Fruit fly (Drosophila melanogaster) whole organism, embryonic: Measurements from ENCODE around the gene Hmbs.

Experiments
- Asciz ChIP-seq: fragments of 200-800 bp; sonication (Bioruptor generic); optimal IDR thresholded peaks from 2 replicates; lab custom pipeline; 2017; ENCODE audit warnings: missing biosample characterization, mild to moderate bottlenecking, missing genetic modification characterization, missing genetic modification reagents
- CG10147 ChIP-seq: fragments of 200-800 bp; sonication (Bioruptor generic); optimal IDR thresholded peaks from 2 replicates; lab custom pipeline; 2019; ENCODE audit warnings: missing biosample characterization, mild to moderate bottlenecking, missing genetic modification characterization, moderate library complexity
- CG11695 ChIP-seq: fragments of 200-800 bp; sonication (Bioruptor generic); IDR thresholded peaks from 3 replicates; pipeline ENCODE4 v1.3.6; 2022; ENCODE audit warnings: missing biosample characterization, missing genetic modification characterization
- CG11723 ChIP-seq: fragments of 200-800 bp; sonication (Bioruptor generic); optimal IDR thresholded peaks from 2 replicates; lab custom pipeline; 2017; ENCODE audit warnings: missing biosample characterization, mild to moderate bottlenecking, missing genetic modification characterization
- CG12299 ChIP-seq: fragments of 200-800 bp; sonication (Bioruptor generic); optimal IDR thresholded peaks from 2 replicates; lab custom pipeline; 2018; ENCODE audit warnings: missing biosample characterization, mild to moderate bottlenecking, missing genetic modification characterization
- CG1647 ChIP-seq: fragments of 200-800 bp; sonication (Bioruptor generic); optimal IDR thresholded peaks from 3 replicates; lab custom pipeline; 2016; ENCODE audit warnings: missing biosample characterization, missing genetic modification characterization
- CG2875 ChIP-seq: fragments of 200-800 bp; sonication (Bioruptor generic); optimal IDR thresholded peaks from 2 replicates; lab custom pipeline; 2017; ENCODE audit warnings: missing biosample characterization, mild to moderate bottlenecking, missing genetic modification characterization, missing genetic modification reagents
- CG31224 ChIP-seq: fragments of 200-800 bp; sonication (Bioruptor generic); IDR thresholded peaks from 2 replicates; pipeline ENCODE4 v1.3.6; 2022; ENCODE audit warnings: missing biosample characterization, missing genetic modification characterization
- CG3163 ChIP-seq: fragments of 200-800 bp; sonication (Bioruptor generic); optimal IDR thresholded peaks from 3 replicates; lab custom pipeline; 2016; ENCODE audit warnings: missing biosample characterization, missing genetic modification characterization
- CG32772 ChIP-seq: fragments of 200-800 bp; sonication (Bioruptor generic); IDR thresholded peaks from 2 replicates; pipeline ENCODE4 v1.3.6; 2022; ENCODE audit warnings: missing biosample characterization, missing genetic modification characterization
- CG4404 ChIP-seq: fragments of 200-800 bp; sonication (Bioruptor generic); IDR thresholded peaks from 2 replicates; pipeline ENCODE4 v1.3.6; 2022; ENCODE audit warnings: missing biosample characterization, missing genetic modification characterization
- CG6175 ChIP-seq: fragments of 200-800 bp; sonication (Bioruptor generic); IDR thresholded peaks from 3 replicates; pipeline ENCODE4 v1.3.6; 2022; ENCODE audit warnings: missing biosample characterization, missing genetic modification characterization
- CG6689 ChIP-seq: fragments of 200-800 bp; sonication (Bioruptor generic); IDR thresholded peaks from 2 replicates; pipeline ENCODE4 v1.3.6; 2022; ENCODE audit warnings: missing biosample characterization, missing genetic modification characterization
- CG6791 ChIP-seq: fragments of 200-800 bp; sonication (Bioruptor generic); IDR thresholded peaks from 3 replicates; pipeline ENCODE4 v1.3.6; 2022; ENCODE audit warnings: missing biosample characterization, missing genetic modification characterization; ENCODE audit not compliant: partially characterized antibody
- CG7745 ChIP-seq: fragments of 200-800 bp; sonication (Bioruptor generic); optimal IDR thresholded peaks from 2 replicates; lab custom pipeline; 2018; ENCODE audit warnings: missing biosample characterization, mild to moderate bottlenecking, missing genetic modification characterization, moderate library complexity
- CG7987 ChIP-seq: fragments of 200-800 bp; sonication (Bioruptor generic); optimal IDR thresholded peaks from 2 replicates; lab custom pipeline; 2018; ENCODE audit warnings: missing biosample characterization, mild to moderate bottlenecking, missing genetic modification characterization, moderate library complexity
- CG8359 ChIP-seq: fragments of 200-800 bp; sonication (Bioruptor generic); optimal IDR thresholded peaks from 2 replicates; lab custom pipeline; 2017; ENCODE audit warnings: missing biosample characterization, mild to moderate bottlenecking, missing genetic modification characterization, borderline replicate concordance
- Chrac-16 ChIP-seq: fragments of 200-800 bp; sonication (Bioruptor generic); optimal IDR thresholded peaks from 3 replicates; lab custom pipeline; 2016; ENCODE audit warnings: missing biosample characterization, missing genetic modification characterization
- CoRest ChIP-seq: fragments of 200-800 bp; sonication (Bioruptor generic); optimal IDR thresholded peaks from 3 replicates; lab custom pipeline; 2018; ENCODE audit warnings: missing biosample characterization, mild to moderate bottlenecking, missing genetic modification characterization, moderate library complexity
- E2f2 ChIP-seq: fragments of 200-800 bp; sonication (Bioruptor generic); IDR thresholded peaks from 2 replicates; pipeline ENCODE4 v1.3.6; 2022; ENCODE audit warnings: missing biosample characterization, missing genetic modification characterization
- ERR ChIP-seq: fragments of 200-800 bp; sonication (Bioruptor generic); optimal IDR thresholded peaks from 2 replicates; lab custom pipeline; 2016; ENCODE audit warnings: missing biosample characterization, missing genetic modification characterization
- GATAe ChIP-seq: fragments of 200-800 bp; sonication (Bioruptor generic); conservative IDR thresholded peaks from 2 replicates; pipeline ENCODE4 v1.3.6; 2022; ENCODE audit warnings: missing biosample characterization, missing genetic modification characterization
- Lim3 ChIP-seq: fragments of 200-800 bp; sonication (Bioruptor generic); IDR thresholded peaks from 2 replicates; pipeline ENCODE4 v1.3.6; 2022; ENCODE audit warnings: missing biosample characterization, missing genetic modification characterization
- NK7.1 ChIP-seq: fragments of 200-800 bp; sonication (Bioruptor generic); optimal IDR thresholded peaks from 3 replicates; lab custom pipeline; 2016; ENCODE audit warnings: missing biosample characterization, missing genetic modification characterization
- Rfx ChIP-seq: fragments of 200-800 bp; sonication (Bioruptor generic); IDR thresholded peaks from 2 replicates; pipeline ENCODE4 v1.3.6; 2022; ENCODE audit warnings: missing biosample characterization, missing genetic modification characterization
- Usf ChIP-seq: fragments of 200-800 bp; sonication (Bioruptor generic); optimal IDR thresholded peaks from 2 replicates; lab custom pipeline; 2017; ENCODE audit warnings: missing genotype, missing biosample characterization, missing genetic modification characterization
- Xrp1 ChIP-seq: fragments of 200-800 bp; sonication (Bioruptor generic); IDR thresholded peaks from 2 replicates; pipeline ENCODE4 v1.3.6; 2022; ENCODE audit warnings: missing biosample characterization, missing genetic modification characterization
- al ChIP-seq: fragments of 200-800 bp; sonication (Bioruptor generic); IDR thresholded peaks from 2 replicates; pipeline ENCODE4 v1.3.6; 2022; ENCODE audit warnings: missing biosample characterization, missing genetic modification characterization
- ara ChIP-seq: fragments of 200-800 bp; sonication (Bioruptor generic); IDR thresholded peaks from 2 replicates; pipeline ENCODE4 v1.3.6; 2022; ENCODE audit warnings: missing biosample characterization, missing genetic modification characterization
- ato ChIP-seq: fragments of 200-800 bp; sonication (Bioruptor generic); IDR thresholded peaks from 2 replicates; pipeline ENCODE4 v1.3.6; 2022; ENCODE audit warnings: missing biosample characterization, missing genetic modification characterization; ENCODE audit not compliant: partially characterized antibody
- corto ChIP-seq: fragments of 200-800 bp; sonication (Bioruptor generic); optimal IDR thresholded peaks from 2 replicates; lab custom pipeline; 2016; ENCODE audit warnings: missing biosample characterization, mild to moderate bottlenecking, missing genetic modification characterization, moderate library complexity
- danr ChIP-seq: fragments of 200-800 bp; sonication (Bioruptor generic); IDR thresholded peaks from 2 replicates; pipeline ENCODE4 v1.3.6; 2022; ENCODE audit warnings: missing biosample characterization, missing genetic modification characterization
- eyg ChIP-seq: fragments of 200-800 bp; sonication (Bioruptor generic); optimal IDR thresholded peaks from 3 replicates; lab custom pipeline; 2016; ENCODE audit warnings: missing biosample characterization, missing genetic modification characterization
- grn ChIP-seq: fragments of 200-800 bp; sonication (Bioruptor generic); optimal IDR thresholded peaks from 3 replicates; lab custom pipeline; 2017; ENCODE audit warnings: missing biosample characterization, missing genetic modification characterization
- lbe ChIP-seq: fragments of 200-800 bp; sonication (Bioruptor generic); optimal IDR thresholded peaks from 2 replicates; lab custom pipeline; 2016; ENCODE audit warnings: missing biosample characterization, mild to moderate bottlenecking, missing genetic modification characterization
- odd ChIP-seq: fragments of 200-800 bp; sonication (Bioruptor generic); optimal IDR thresholded peaks from 2 replicates; lab custom pipeline; 2017; ENCODE audit warnings: missing biosample characterization, mild to moderate bottlenecking, missing genetic modification characterization
- pnt ChIP-seq: fragments of 200-800 bp; sonication (Bioruptor generic); optimal IDR thresholded peaks from 3 replicates; lab custom pipeline; 2016; ENCODE audit warnings: missing biosample characterization, missing genetic modification characterization
- psq ChIP-seq: fragments of 200-800 bp; sonication (Bioruptor generic); optimal IDR thresholded peaks from 2 replicates; lab custom pipeline; 2017; ENCODE audit warnings: missing biosample characterization, missing genetic modification characterization
- so ChIP-seq: fragments of 200-800 bp; sonication (Bioruptor generic); IDR thresholded peaks from 3 replicates; pipeline ENCODE4 v1.3.6; 2022; ENCODE audit warnings: missing biosample characterization, missing genetic modification characterization
- unpg ChIP-seq: fragments of 200-800 bp; sonication (Bioruptor generic); optimal IDR thresholded peaks from 3 replicates; lab custom pipeline; 2018; ENCODE audit warnings: missing biosample characterization, mild to moderate bottlenecking, missing genetic modification characterization, moderate library complexity
- wek ChIP-seq: fragments of 200-800 bp; sonication (Bioruptor generic); optimal IDR thresholded peaks from 3 replicates; lab custom pipeline; 2018; ENCODE audit warnings: missing biosample characterization, mild to moderate bottlenecking, missing genetic modification characterization, moderate library complexity

Gene Hmbs

dm6 chr3L:1313039-1313766 lies 21.5 kb upstream of the Hmbs start, which contains the start of the genes sturkopf and Herc4 (continued):
- TF ChIP-seq CG10147 (peak; percentile 55), so (GFP tag; lab: Robert Waterston, UW) (0 out of 3 replicates have a peak, but pooled peaks have one; percentile 6), GATAe (GFP tag; lab: Robert Waterston, UW) (no peak), CG32772 (GFP tag; lab: Robert Waterston, UW) (no peak; the same call in 1 of the 2 replicates), CG4404 (GFP tag; lab: Robert Waterston, UW) (no peak), lbe (GFP tag; lab: Kevin White, UChicago) (no peak), danr (GFP tag; lab: Robert Waterston, UW) (peak; percentile 43; the same call in 1 of the 2 replicates), psq (GFP tag; lab: Kevin White, UChicago) (peak; percentile 39), CG6689 (GFP tag; lab: Robert Waterston, UW) (peak; percentile 64), CG7987 (GFP tag; lab: Kevin White, UChicago) (peak; percentile 22), CG7745 (no peak), CG11723 (GFP tag; lab: Kevin White, UChicago) (peak; percentile 52), CG6175 (GFP tag; lab: Robert Waterston, UW) (no peak), CG3163 (GFP tag; lab: Kevin White, UChicago) (peak; percentile 44), Rfx (GFP tag; lab: Robert Waterston, UW) (peak; percentile 83), Asciz (GFP tag; lab: Kevin White, UChicago) (peak; percentile 46), wek (GFP tag; lab: Kevin White, UChicago) (peak; percentile 3), CG12299 (no peak), Chrac-16 (GFP tag; lab: Kevin White, UChicago) (peak; percentile 57), CG11695 (GFP tag; lab: Robert Waterston, UW) (peak; percentile 40; the same call in 1 of the 3 replicates), ato (GFP tag; lab: Robert Waterston, UW) (no peak), corto (no peak), eyg (GFP tag; lab: Kevin White, UChicago) (peak; percentile 62), Usf (GFP tag; lab: Kevin White, UChicago) (peak; percentile 54), ERR (peak; percentile 74), pnt (GFP tag; lab: Kevin White, UChicago) (peak; percentile 88), ara (no peak), CG31224 (GFP tag; lab: Robert Waterston, UW) (no peak), CG1647 (GFP tag; lab: Kevin White, UChicago) (peak; percentile 29), grn (GFP tag; lab: Kevin White, UChicago) (peak; percentile 38), CG8359 (GFP tag; lab: Kevin White, UChicago) (no peak), CG6791 (GFP tag; lab: Robert Waterston, UW) (no peak), NK7.1 (peak; percentile 32), CG2875 (GFP tag; lab: Kevin White, UChicago) (no peak), Xrp1 (0 out of 2 replicates have a peak, but pooled peaks have one; percentile 46), Lim3 (GFP tag; lab: Robert Waterston, UW) (no peak), al (GFP tag; lab: Robert Waterston, UW) (peak; percentile 24), CoRest (peak; percentile 89), unpg (GFP tag; lab: Kevin White, UChicago) (peak; percentile 64), odd (GFP tag; lab: Kevin White, UChicago) (no peak), E2f2 (GFP tag; lab: Robert Waterston, UW) (peak; percentile 38; the same call in 1 of the 2 replicates)
- TF ChIP-seq, all 482 proteins: peak for 301
